Worm (Caenorhabditis elegans) whole organism, L4/young adult: ENCODE measurements around the gene T02E9.6.

Source experiments
- W03F9.2 ChIP-seq: fragments of 150-350 bp; optimal IDR thresholded peaks from 2 replicates; lab custom pipeline; 2014; ENCODE audit warnings: missing biosample characterization, missing genetic modification characterization
- him-1 ChIP-seq: sonication (generic microtip); optimal IDR thresholded peaks from 2 replicates; lab custom pipeline; 2016; ENCODE audit warnings: missing genotype, missing genetic modification reagents, missing genetic modification characterization, missing compliant biosample characterization

- no peak for TF ChIP-seq W03F9.2 (tag; lab: Kevin White, UChicago)
- TF ChIP-seq him-1 (tag; lab: Kevin White, UChicago), result no peak
Measured at ce11 chrV:11312904-11313303, 21.2 kb downstream of the T02E9.6 start.
